Worm (Caenorhabditis elegans) whole organism, L1 larva: Measurements from ENCODE around the gene nipi-3.
A peak's percentile ranks its signal among the peaks of the same experiment; 100 is the strongest.

Source experiments
- C16A3.4 ChIP-seq: fragments of 150-350 bp; optimal IDR thresholded peaks from 2 replicates; lab custom pipeline; 2014; ENCODE audit warnings: missing biosample characterization, missing genetic modification characterization
- F16B12.6 ChIP-seq: fragments of 150-350 bp; optimal IDR thresholded peaks from 2 replicates; lab custom pipeline; 2014; ENCODE audit warnings: missing biosample characterization, missing genetic modification characterization
- Y116A8C.19 ChIP-seq: sonication (generic microtip); optimal IDR thresholded peaks from 2 replicates; lab custom pipeline; 2016; ENCODE audit warnings: missing compliant biosample characterization, missing genetic modification characterization, borderline replicate concordance
- aha-1 ChIP-seq: fragments of 150-350 bp; optimal IDR thresholded peaks from 2 replicates; lab custom pipeline; 2014; ENCODE audit warnings: missing biosample characterization, missing genetic modification characterization
- blmp-1 ChIP-seq: fragments of 150-350 bp; optimal IDR thresholded peaks from 2 replicates; lab custom pipeline; 2014; ENCODE audit warnings: missing biosample characterization, missing genetic modification characterization
- ceh-63 ChIP-seq: fragments of 200-800 bp; sonication (Bioruptor generic); optimal IDR thresholded peaks from 2 replicates; lab custom pipeline; 2018; ENCODE audit warnings: mild to moderate bottlenecking, missing genetic modification characterization, missing compliant biosample characterization
- ceh-82 ChIP-seq, 3 experiments: fragments of 150-350 bp in 1 of 3; sonication (generic microtip) in 2 of 3; optimal IDR thresholded peaks; 2 replicates each; lab custom pipeline; 2014 to 2017; ENCODE audit warnings: missing biosample characterization in 3 of 3, missing genetic modification characterization in 3 of 3
- ceh-90 ChIP-seq: sonication (generic microtip); optimal IDR thresholded peaks from 2 replicates; lab custom pipeline; 2016; ENCODE audit warnings: missing genetic modification characterization, missing compliant biosample characterization
- dpl-1 ChIP-seq, 3 experiments: fragments of 150-350 bp in 2 of 3; sonication (generic microtip) in 1 of 3; optimal IDR thresholded peaks; 2 replicates each; lab custom pipeline; 2014 to 2017; ENCODE audit warnings: missing biosample characterization in 3 of 3, missing genetic modification characterization in 3 of 3, missing genetic modification reagents in 3 of 3
- dsc-1 ChIP-seq: sonication (generic microtip); optimal IDR thresholded peaks from 2 replicates; lab custom pipeline; 2016; ENCODE audit warnings: mild to moderate bottlenecking, missing genetic modification characterization, missing compliant biosample characterization
- efl-1 ChIP-seq, 4 experiments: fragments of 150-350 bp; optimal IDR thresholded peaks in 3 of 4; peaks in 1 of 4; 1 replicate in 1 of 4; 2 replicates in 3 of 4; lab custom pipeline; 2014; ENCODE audit warnings: missing biosample characterization in 2 of 4, missing genetic modification characterization in 2 of 4, missing genetic modification reagents in 2 of 4
- elt-2 ChIP-seq: sonication (generic microtip); optimal IDR thresholded peaks from 2 replicates; lab custom pipeline; 2016; ENCODE audit warnings: missing genetic modification characterization, mild to moderate bottlenecking, inconsistent platforms, missing compliant biosample characterization, missing genetic modification reagents
- ets-5 ChIP-seq: fragments of 200-800 bp; sonication (Bioruptor generic); IDR thresholded peaks from 2 replicates; pipeline ENCODE4 v1.3.6; 2022; ENCODE audit warnings: missing genetic modification characterization, missing compliant biosample characterization
- fkh-10 ChIP-seq: sonication (generic microtip); optimal IDR thresholded peaks from 2 replicates; lab custom pipeline; 2017; ENCODE audit warnings: missing biosample characterization, missing genetic modification reagents, missing genetic modification characterization
- fkh-4 ChIP-seq: sonication (generic microtip); optimal IDR thresholded peaks from 2 replicates; lab custom pipeline; 2016; ENCODE audit warnings: missing compliant biosample characterization, missing genetic modification characterization, borderline replicate concordance
- isw-1 ChIP-seq: fragments of 200-800 bp; sonication (Bioruptor generic); IDR thresholded peaks from 2 replicates; pipeline ENCODE4 v1.3.6; 2022; ENCODE audit warnings: missing genetic modification characterization, missing compliant biosample characterization
- jun-1 ChIP-seq: fragments of 150-350 bp; optimal IDR thresholded peaks from 2 replicates; lab custom pipeline; 2014; ENCODE audit warnings: missing biosample characterization, missing genetic modification reagents, missing genetic modification characterization
- lin-14 ChIP-seq: fragments of 200-800 bp; sonication (Bioruptor generic); optimal IDR thresholded peaks from 2 replicates; lab custom pipeline; 2018; ENCODE audit warnings: mild to moderate bottlenecking, missing genetic modification characterization, moderate library complexity, missing compliant biosample characterization
- lin-15B ChIP-seq: fragments of 150-350 bp; sonication (generic microtip); optimal IDR thresholded peaks from 3 replicates; lab custom pipeline; 2014; ENCODE audit warnings: missing biosample characterization, missing genetic modification characterization
- lin-35 ChIP-seq, 2 experiments: fragments of 150-350 bp; optimal IDR thresholded peaks; 2 replicates each; lab custom pipeline; 2014; ENCODE audit warnings: missing biosample characterization in 2 of 2, missing genetic modification characterization in 2 of 2, missing genetic modification reagents in 2 of 2
- lin-39 ChIP-seq: fragments of 150-350 bp; optimal IDR thresholded peaks from 2 replicates; lab custom pipeline; 2014; ENCODE audit warnings: missing biosample characterization, missing genetic modification reagents, missing genetic modification characterization
- lir-3 ChIP-seq: sonication (generic microtip); optimal IDR thresholded peaks from 2 replicates; lab custom pipeline; 2016; ENCODE audit warnings: mild to moderate bottlenecking, missing genetic modification characterization, moderate library complexity, missing compliant biosample characterization; ENCODE audit not compliant: poor library complexity
- lsy-2 ChIP-seq, 2 experiments: fragments of 150-350 bp; optimal IDR thresholded peaks; 2 replicates each; lab custom pipeline; 2014; ENCODE audit warnings: missing biosample characterization in 2 of 2, missing genetic modification characterization in 2 of 2
- mab-9 ChIP-seq: fragments of 200-800 bp; sonication (Bioruptor generic); IDR thresholded peaks from 2 replicates; pipeline ENCODE4 v1.3.6; 2022; ENCODE audit warnings: missing genetic modification reagents, missing genetic modification characterization, missing compliant biosample characterization
- mef-2 ChIP-seq: fragments of 150-350 bp; optimal IDR thresholded peaks from 2 replicates; lab custom pipeline; 2014; ENCODE audit warnings: missing biosample characterization, missing genetic modification characterization
- mep-1 ChIP-seq: fragments of 150-350 bp; optimal IDR thresholded peaks from 2 replicates; lab custom pipeline; 2014; ENCODE audit warnings: missing biosample characterization, missing genetic modification characterization
- nhr-12 ChIP-seq: sonication (generic microtip); optimal IDR thresholded peaks from 2 replicates; lab custom pipeline; 2017; ENCODE audit warnings: missing biosample characterization, missing genetic modification characterization
- nhr-20 ChIP-seq: sonication (generic microtip); optimal IDR thresholded peaks from 2 replicates; lab custom pipeline; 2016; ENCODE audit warnings: mild to moderate bottlenecking, missing genetic modification characterization, missing compliant biosample characterization
- nhr-28 ChIP-seq: fragments of 150-350 bp; optimal IDR thresholded peaks from 2 replicates; lab custom pipeline; 2014; ENCODE audit warnings: missing biosample characterization, missing genetic modification characterization
- nhr-76 ChIP-seq: sonication (generic microtip); optimal IDR thresholded peaks from 2 replicates; lab custom pipeline; 2017; ENCODE audit warnings: missing biosample characterization, missing genetic modification characterization
- nhr-77 ChIP-seq: fragments of 150-350 bp; optimal IDR thresholded peaks from 2 replicates; lab custom pipeline; 2014; ENCODE audit warnings: missing biosample characterization, missing genetic modification characterization
- nhr-84 ChIP-seq: sonication (generic microtip); optimal IDR thresholded peaks from 2 replicates; lab custom pipeline; 2017; ENCODE audit warnings: missing biosample characterization, missing genetic modification characterization
- nhr-85 ChIP-seq: sonication (generic microtip); peaks from one replicate; lab custom pipeline; 2016; ENCODE audit warnings: missing genetic modification characterization, inconsistent platforms, missing compliant biosample characterization
- pag-3 ChIP-seq: sonication (generic microtip); optimal IDR thresholded peaks from 2 replicates; lab custom pipeline; 2017; ENCODE audit warnings: missing genetic modification characterization, mild to moderate bottlenecking, missing compliant biosample characterization, antibody characterized with exemption, borderline replicate concordance; ENCODE audit not compliant: insufficient read depth
- pax-3 ChIP-seq: fragments of 200-800 bp; sonication (Bioruptor generic); optimal IDR thresholded peaks from 2 replicates; lab custom pipeline; 2018; ENCODE audit warnings: mild to moderate bottlenecking, missing genetic modification characterization, moderate library complexity, missing compliant biosample characterization
- skn-1 ChIP-seq: fragments of 150-350 bp; optimal IDR thresholded peaks from 2 replicates; lab custom pipeline; 2014; ENCODE audit warnings: missing biosample characterization, missing genetic modification characterization
- snpc-4 ChIP-seq: fragments of 150-350 bp; optimal IDR thresholded peaks from 2 replicates; lab custom pipeline; 2014; ENCODE audit warnings: missing biosample characterization, missing genetic modification characterization
- snu-23 ChIP-seq: sonication (generic microtip); optimal IDR thresholded peaks from 2 replicates; lab custom pipeline; 2016; ENCODE audit warnings: missing genetic modification characterization, missing compliant biosample characterization
- sox-4 ChIP-seq: sonication (generic microtip); optimal IDR thresholded peaks from 2 replicates; lab custom pipeline; 2016; ENCODE audit warnings: missing genetic modification characterization, missing compliant biosample characterization
- swsn-7 ChIP-seq: sonication (generic microtip); optimal IDR thresholded peaks from 2 replicates; lab custom pipeline; 2016; ENCODE audit warnings: missing genetic modification characterization, missing compliant biosample characterization
- tbx-2 ChIP-seq: sonication (generic microtip); optimal IDR thresholded peaks from 2 replicates; lab custom pipeline; 2016; ENCODE audit warnings: missing genetic modification characterization, missing compliant biosample characterization
- tlp-1 ChIP-seq: fragments of 150-350 bp; optimal IDR thresholded peaks from 2 replicates; lab custom pipeline; 2014; ENCODE audit warnings: missing biosample characterization, missing genetic modification characterization
- unc-130 ChIP-seq: fragments of 150-350 bp; optimal IDR thresholded peaks from 2 replicates; lab custom pipeline; 2017; ENCODE audit warnings: missing biosample characterization, missing genetic modification characterization, inconsistent platforms
- unc-30 ChIP-seq: sonication (generic microtip); optimal IDR thresholded peaks from 2 replicates; lab custom pipeline; 2017; ENCODE audit warnings: missing biosample characterization, missing genetic modification characterization
- unc-62 ChIP-seq: fragments of 150-350 bp; optimal IDR thresholded peaks from 2 replicates; lab custom pipeline; 2014; ENCODE audit warnings: missing biosample characterization, missing genetic modification reagents, missing genetic modification characterization
- unc-98 ChIP-seq: fragments of 200-800 bp; sonication (Bioruptor generic); IDR thresholded peaks from 2 replicates; pipeline ENCODE4 v1.3.6; 2022; ENCODE audit warnings: missing genetic modification characterization, missing compliant biosample characterization
- vab-15 ChIP-seq: sonication (generic microtip); optimal IDR thresholded peaks from 2 replicates; lab custom pipeline; 2017; ENCODE audit warnings: missing genotype, mild to moderate bottlenecking, missing genetic modification characterization, missing compliant biosample characterization
- zag-1 ChIP-seq: fragments of 150-350 bp; optimal IDR thresholded peaks from 2 replicates; lab custom pipeline; 2014; ENCODE audit warnings: missing biosample characterization, missing genetic modification characterization
- zip-4 ChIP-seq: fragments of 200-800 bp; sonication (Bioruptor generic); optimal IDR thresholded peaks from 2 replicates; lab custom pipeline; 2018; ENCODE audit warnings: mild to moderate bottlenecking, missing genetic modification characterization, moderate library complexity, missing compliant biosample characterization
- ztf-11 ChIP-seq, 2 experiments: sonication (generic microtip); optimal IDR thresholded peaks; 2 replicates each; lab custom pipeline; 2016 to 2017; ENCODE audit warnings: missing genetic modification characterization in 2 of 2, missing biosample characterization in 1 of 2, missing compliant biosample characterization in 1 of 2
- ztf-4 ChIP-seq: fragments of 150-350 bp; optimal IDR thresholded peaks from 2 replicates; lab custom pipeline; 2014; ENCODE audit warnings: missing biosample characterization, missing genetic modification characterization

Gene nipi-3

DNA sequence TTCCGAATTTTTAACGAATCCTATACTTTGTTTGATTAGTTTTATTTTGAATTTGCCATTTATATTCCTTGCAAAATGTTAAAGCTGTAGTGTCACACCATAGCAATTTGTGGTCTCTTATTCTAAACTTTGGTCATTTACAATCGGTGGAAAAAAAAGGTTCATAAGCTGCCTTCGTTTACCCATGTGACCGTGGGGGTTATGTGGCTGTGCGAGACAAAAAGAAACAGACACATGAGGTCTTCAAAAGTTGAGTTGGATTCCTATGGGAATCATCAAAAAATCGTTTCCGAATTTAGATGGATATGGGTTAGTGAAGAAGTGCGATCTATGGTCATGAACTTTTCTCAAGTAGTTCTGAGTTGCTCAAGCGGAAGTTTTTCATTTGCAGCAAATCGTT is 43.4 kb upstream of the nipi-3 start (continued):
- TF ChIP-seq snu-23: peak; percentile 37
- no peak for TF ChIP-seq nhr-84
- TF ChIP-seq tbx-2 (tag; lab: Kevin White, UChicago): peak; percentile 11
- no peak for TF ChIP-seq vab-15 (tag; lab: Kevin White, UChicago)
- TF ChIP-seq mab-9 (GFP tag; lab: Robert Waterston, UW): peak; percentile 45; the same call in 1 of the 2 replicates
- TF ChIP-seq ceh-82 (tag; optimal IDR thresholded peaks at IDR 0.05; lab: Kevin White, UChicago): peak in 1 of 3 experiments; percentile 6
- peak; percentile 81 for TF ChIP-seq lin-14
- no peak for TF ChIP-seq ceh-63 (GFP tag; lab: Kevin White, UChicago)
- TF ChIP-seq lin-39: no peak
- peak; percentile 25 for TF ChIP-seq mep-1 (tag; lab: Kevin White, UChicago)
- TF ChIP-seq lin-15B (tag; lab: Kevin White, UChicago): no peak

ce11 chrX:15566640-15567039 is 41.1 kb upstream of the nipi-3 start:
- TF ChIP-seq ets-5 (GFP tag; lab: Robert Waterston, UW) (no peak), mef-2 (tag; lab: Kevin White, UChicago) (no peak), nhr-84 (no peak), unc-98 (GFP tag; lab: Robert Waterston, UW) (no peak), F16B12.6 (tag; lab: Kevin White, UChicago) (no peak), isw-1 (GFP tag; lab: Robert Waterston, UW) (no peak; the same call in 1 of the 2 replicates), fkh-4 (tag; lab: Kevin White, UChicago) (no peak), skn-1 (tag; lab: Kevin White, UChicago) (peak; percentile 23), nhr-20 (tag; lab: Kevin White, UChicago) (no peak), lir-3 (tag; lab: Kevin White, UChicago) (no peak), vab-15 (tag; lab: Kevin White, UChicago) (no peak), ztf-11 (tag; optimal IDR thresholded peaks at IDR 0.05; lab: Kevin White, UChicago) (no peak), unc-130 (tag; lab: Kevin White, UChicago) (no peak), nhr-76 (no peak), C16A3.4 (no peak), lin-14 (peak; percentile 87), pag-3 (no peak), nhr-77 (tag; lab: Kevin White, UChicago) (no peak), tbx-2 (tag; lab: Kevin White, UChicago) (peak; percentile 50), lin-35 (GFP tag; optimal IDR thresholded peaks at IDR 0.05; lab: Kevin White, UChicago) (no peak), tlp-1 (tag; lab: Kevin White, UChicago) (no peak), unc-62 (GFP tag; lab: Kevin White, UChicago) (no peak), nhr-12 (tag; lab: Kevin White, UChicago) (no peak), aha-1 (tag; lab: Kevin White, UChicago) (no peak), elt-2 (tag; lab: Kevin White, UChicago) (no peak), snpc-4 (tag; lab: Kevin White, UChicago) (no peak), pax-3 (tag; lab: Kevin White, UChicago) (no peak), swsn-7 (peak; percentile 46), Y116A8C.19 (no peak), snu-23 (peak; percentile 24), ceh-90 (no peak), fkh-10 (GFP tag; lab: Kevin White, UChicago) (peak; percentile 22), efl-1 (optimal IDR thresholded peaks at IDR 0.05; lab: Kevin White, UChicago) (no peak), efl-1 (GFP tag; optimal IDR thresholded peaks at IDR 0.05 in 1 of 2; lab: Kevin White, UChicago) (peak in 1 of 2 experiments; percentile 55), blmp-1 (tag; lab: Kevin White, UChicago) (no peak), zip-4 (GFP tag; lab: Kevin White, UChicago) (no peak), sox-4 (no peak), zag-1 (tag; lab: Kevin White, UChicago) (no peak), ceh-82 (tag; optimal IDR thresholded peaks at IDR 0.05; lab: Kevin White, UChicago) (peak; percentile 1 to 60 (median 2)), nhr-85 (tag; lab: Kevin White, UChicago) (no peak), ztf-4 (tag; lab: Kevin White, UChicago) (no peak), mep-1 (tag; lab: Kevin White, UChicago) (no peak), dpl-1 (GFP tag; optimal IDR thresholded peaks at IDR 0.05; lab: Kevin White, UChicago) (no peak), unc-30 (tag; lab: Kevin White, UChicago) (no peak), lsy-2 (tag; optimal IDR thresholded peaks at IDR 0.05; lab: Kevin White, UChicago) (peak in 1 of 2 experiments; percentile 17), jun-1 (tag; lab: Kevin White, UChicago) (no peak), dsc-1 (no peak), nhr-28 (tag; lab: Kevin White, UChicago) (no peak)
